Fruit fly (Drosophila melanogaster) whole organism, embryonic: ENCODE results near the gene drm.

ENCODE experiments used
- Antp ChIP-seq: fragments of 200-800 bp; sonication (Bioruptor generic); optimal IDR thresholded peaks from 3 replicates; lab custom pipeline; 2016; ENCODE audit warnings: missing biosample characterization, missing genetic modification characterization
- Atf6 ChIP-seq: fragments of 200-800 bp; sonication (Bioruptor generic); IDR thresholded peaks from 2 replicates; pipeline ENCODE4 v1.3.6; 2022; ENCODE audit warnings: missing biosample characterization, missing genetic modification characterization
- CG11695 ChIP-seq: fragments of 200-800 bp; sonication (Bioruptor generic); IDR thresholded peaks from 3 replicates; pipeline ENCODE4 v1.3.6; 2022; ENCODE audit warnings: missing biosample characterization, missing genetic modification characterization
- CG12942 ChIP-seq: fragments of 200-800 bp; sonication (Bioruptor generic); optimal IDR thresholded peaks from 3 replicates; lab custom pipeline; 2016; ENCODE audit warnings: missing biosample characterization, missing genetic modification characterization
- CG14050 ChIP-seq: fragments of 200-800 bp; sonication (Bioruptor generic); IDR thresholded peaks from 3 replicates; pipeline ENCODE4 v1.3.6; 2022; ENCODE audit warnings: missing biosample characterization, missing genetic modification characterization
- CG14860 ChIP-seq: fragments of 200-800 bp; sonication (Bioruptor generic); IDR thresholded peaks from 3 replicates; pipeline ENCODE4 v1.3.6; 2022; ENCODE audit warnings: missing biosample characterization, missing genetic modification characterization; ENCODE audit not compliant: partially characterized antibody
- CG16815 ChIP-seq: fragments of 200-800 bp; sonication (Bioruptor generic); optimal IDR thresholded peaks from 3 replicates; lab custom pipeline; 2017; ENCODE audit warnings: missing biosample characterization, mild to moderate bottlenecking, missing genetic modification characterization
- CG17361 ChIP-seq: fragments of 200-800 bp; sonication (Bioruptor generic); IDR thresholded peaks from 3 replicates; pipeline ENCODE4 v1.3.6; 2022; ENCODE audit warnings: missing biosample characterization, missing genetic modification characterization
- CG17612 ChIP-seq: fragments of 200-800 bp; sonication (Bioruptor generic); IDR thresholded peaks from 2 replicates; pipeline ENCODE4 v1.3.6; 2022; ENCODE audit warnings: missing biosample characterization, missing genetic modification characterization
- CG17829 ChIP-seq: fragments of 200-800 bp; optimal IDR thresholded peaks from 2 replicates; lab custom pipeline; 2019; ENCODE audit warnings: missing biosample characterization, mild to moderate bottlenecking, missing genetic modification characterization, moderate library complexity
- CG1792 ChIP-seq: fragments of 200-800 bp; sonication (Bioruptor generic); optimal IDR thresholded peaks from 2 replicates; lab custom pipeline; 2016; ENCODE audit warnings: missing biosample characterization, missing genetic modification characterization
- CG32772 ChIP-seq: fragments of 200-800 bp; sonication (Bioruptor generic); IDR thresholded peaks from 2 replicates; pipeline ENCODE4 v1.3.6; 2022; ENCODE audit warnings: missing biosample characterization, missing genetic modification characterization
- CG6683 ChIP-seq: fragments of 200-800 bp; sonication (Bioruptor generic); optimal IDR thresholded peaks from 2 replicates; lab custom pipeline; 2017; ENCODE audit warnings: missing biosample characterization, mild to moderate bottlenecking, missing genetic modification characterization, missing genetic modification reagents
- CG7271 ChIP-seq: fragments of 200-800 bp; sonication (Bioruptor generic); optimal IDR thresholded peaks from 2 replicates; lab custom pipeline; 2018; ENCODE audit warnings: missing biosample characterization, mild to moderate bottlenecking, missing genetic modification characterization, moderate library complexity
- CG7745 ChIP-seq: fragments of 200-800 bp; sonication (Bioruptor generic); optimal IDR thresholded peaks from 2 replicates; lab custom pipeline; 2018; ENCODE audit warnings: missing biosample characterization, mild to moderate bottlenecking, missing genetic modification characterization, moderate library complexity
- Camta ChIP-seq: fragments of 200-800 bp; sonication (Bioruptor generic); optimal IDR thresholded peaks from 2 replicates; lab custom pipeline; 2016; ENCODE audit warnings: missing biosample characterization, missing genetic modification characterization
- CkIIα-i1 ChIP-seq: fragments of 200-800 bp; sonication (Bioruptor generic); IDR thresholded peaks from 2 replicates; pipeline ENCODE4 v1.3.6; 2022; ENCODE audit warnings: missing biosample characterization, missing genetic modification characterization
- D ChIP-seq, 2 experiments: fragments of 200-800 bp in 1 of 2; fragments of >200 bp in 1 of 2; sonication (Bioruptor generic) in 1 of 2; optimal IDR thresholded peaks; 2 replicates in 1 of 2; 3 replicates in 1 of 2; lab custom pipeline; 2017; ENCODE audit warnings: mild to moderate bottlenecking in 1 of 2, missing biosample characterization in 1 of 2, missing genetic modification characterization in 1 of 2, missing genetic modification reagents in 1 of 2
- D19B ChIP-seq: fragments of 200-800 bp; sonication (Bioruptor generic); optimal IDR thresholded peaks from 2 replicates; lab custom pipeline; 2017; ENCODE audit warnings: missing biosample characterization, mild to moderate bottlenecking, missing genetic modification characterization
- Doc2 ChIP-seq: fragments of 200-800 bp; sonication (Bioruptor generic); IDR thresholded peaks from 2 replicates; pipeline ENCODE4 v1.3.6; 2022; ENCODE audit warnings: missing biosample characterization, missing genetic modification characterization
- Drgx ChIP-seq: fragments of 200-800 bp; sonication (Bioruptor generic); IDR thresholded peaks from 2 replicates; pipeline ENCODE4 v1.3.6; 2022; ENCODE audit warnings: missing biosample characterization, missing genetic modification characterization
- Ets97D ChIP-seq: fragments of 200-800 bp; sonication (Bioruptor generic); optimal IDR thresholded peaks from 3 replicates; lab custom pipeline; 2016; ENCODE audit warnings: missing biosample characterization, missing genetic modification characterization
- Hsf ChIP-seq: fragments of 200-800 bp; sonication (Bioruptor generic); optimal IDR thresholded peaks from 3 replicates; lab custom pipeline; 2016; ENCODE audit warnings: missing biosample characterization, missing genetic modification characterization
- Meics ChIP-seq: fragments of 200-800 bp; sonication (Bioruptor generic); optimal IDR thresholded peaks from 2 replicates; lab custom pipeline; 2017; ENCODE audit warnings: missing biosample characterization, mild to moderate bottlenecking, missing genetic modification characterization
- NFAT ChIP-seq: fragments of 200-800 bp; sonication (Bioruptor generic); IDR thresholded peaks from 2 replicates; pipeline ENCODE4 v1.3.6; 2022; ENCODE audit warnings: missing biosample characterization, missing genetic modification characterization
- PHDP ChIP-seq: fragments of 200-800 bp; sonication (Bioruptor generic); optimal IDR thresholded peaks from 3 replicates; lab custom pipeline; 2018; ENCODE audit warnings: missing biosample characterization, mild to moderate bottlenecking, missing genetic modification characterization, moderate library complexity
- Poxn ChIP-seq: fragments of 200-800 bp; sonication (Bioruptor generic); IDR thresholded peaks from 2 replicates; pipeline ENCODE4 v1.3.6; 2022; ENCODE audit warnings: missing biosample characterization, missing genetic modification characterization
- Scr ChIP-seq: fragments of 200-800 bp; sonication (Bioruptor generic); IDR thresholded peaks from 2 replicates; pipeline ENCODE4 v1.3.6; 2022; ENCODE audit warnings: missing biosample characterization, missing genetic modification characterization; ENCODE audit not compliant: partially characterized antibody
- Vsx1 ChIP-seq: fragments of 200-800 bp; sonication (Bioruptor generic); optimal IDR thresholded peaks from 2 replicates; lab custom pipeline; 2017; ENCODE audit warnings: missing biosample characterization, mild to moderate bottlenecking, missing genetic modification characterization, missing genetic modification reagents
- ab ChIP-seq: fragments of 200-800 bp; sonication (Bioruptor generic); optimal IDR thresholded peaks from 2 replicates; lab custom pipeline; 2016; ENCODE audit warnings: missing biosample characterization, missing genetic modification characterization
- ato ChIP-seq: fragments of 200-800 bp; sonication (Bioruptor generic); IDR thresholded peaks from 2 replicates; pipeline ENCODE4 v1.3.6; 2022; ENCODE audit warnings: missing biosample characterization, missing genetic modification characterization; ENCODE audit not compliant: partially characterized antibody
- bcd ChIP-seq: fragments of 200-800 bp; sonication (Bioruptor generic); optimal IDR thresholded peaks from 2 replicates; lab custom pipeline; 2017; ENCODE audit warnings: missing biosample characterization, mild to moderate bottlenecking, missing genetic modification characterization
- chm ChIP-seq: fragments of 200-800 bp; sonication (Bioruptor generic); IDR thresholded peaks from 2 replicates; pipeline ENCODE4 v1.3.6; 2022; ENCODE audit warnings: missing biosample characterization, missing genetic modification characterization
- ci ChIP-seq: fragments of 200-800 bp; sonication (Bioruptor generic); IDR thresholded peaks from 3 replicates; pipeline ENCODE4 v1.3.6; 2022; ENCODE audit warnings: missing biosample characterization, missing genetic modification characterization
- dati ChIP-seq: fragments of 200-800 bp; sonication (Bioruptor generic); IDR thresholded peaks from 2 replicates; pipeline ENCODE4 v1.3.6; 2022; ENCODE audit warnings: missing biosample characterization, missing genetic modification characterization
- dmrt11E ChIP-seq: fragments of 200-800 bp; sonication (Bioruptor generic); optimal IDR thresholded peaks from 3 replicates; lab custom pipeline; 2018; ENCODE audit warnings: missing biosample characterization, mild to moderate bottlenecking, missing genetic modification characterization, moderate library complexity
- dmrt99B ChIP-seq: fragments of 200-800 bp; sonication (Bioruptor generic); optimal IDR thresholded peaks from 2 replicates; lab custom pipeline; 2018; ENCODE audit warnings: missing biosample characterization, mild to moderate bottlenecking, missing genetic modification characterization, moderate library complexity
- grau ChIP-seq: fragments of 200-800 bp; optimal IDR thresholded peaks from 3 replicates; lab custom pipeline; 2019; ENCODE audit warnings: missing biosample characterization, mild to moderate bottlenecking, missing genetic modification characterization, moderate library complexity
- ham ChIP-seq: fragments of 200-800 bp; sonication (Bioruptor generic); IDR thresholded peaks from 2 replicates; pipeline ENCODE4 v1.3.6; 2022; ENCODE audit warnings: missing biosample characterization, missing genetic modification characterization
- her ChIP-seq: fragments of 200-800 bp; sonication (Bioruptor generic); optimal IDR thresholded peaks from 2 replicates; lab custom pipeline; 2016; ENCODE audit warnings: missing biosample characterization, missing genetic modification characterization
- peb ChIP-seq: fragments of 200-800 bp; sonication (Bioruptor generic); IDR thresholded peaks from 2 replicates; pipeline ENCODE4 v1.3.6; 2022; ENCODE audit warnings: missing biosample characterization, missing genetic modification characterization
- rib ChIP-seq: fragments of 200-800 bp; sonication (Bioruptor generic); IDR thresholded peaks from 2 replicates; pipeline ENCODE4 v1.3.6; 2022; ENCODE audit warnings: missing biosample characterization, missing genetic modification characterization
- sim ChIP-seq: fragments of 200-800 bp; sonication (Bioruptor generic); IDR thresholded peaks from 2 replicates; pipeline ENCODE4 v1.3.6; 2022; ENCODE audit warnings: missing biosample characterization, missing genetic modification characterization
- tgo ChIP-seq: fragments of 200-800 bp; sonication (Bioruptor generic); IDR thresholded peaks from 3 replicates; pipeline ENCODE4 v1.3.6; 2022; ENCODE audit warnings: missing biosample characterization, missing genetic modification characterization
- tll ChIP-seq, 2 experiments: fragments of 200-800 bp in 1 of 2; fragments of >200 bp in 1 of 2; sonication (Bioruptor generic) in 1 of 2; optimal IDR thresholded peaks; 2 replicates each; lab custom pipeline; 2017 to 2019; ENCODE audit warnings: missing biosample characterization in 2 of 2, missing genetic modification characterization in 2 of 2, mild to moderate bottlenecking in 1 of 2, moderate library complexity in 1 of 2
- unc-4 ChIP-seq: fragments of 200-800 bp; sonication (Bioruptor generic); IDR thresholded peaks from 2 replicates; pipeline ENCODE4 v1.3.6; 2022; ENCODE audit warnings: missing biosample characterization, missing genetic modification characterization; ENCODE audit not compliant: partially characterized antibody
- usp ChIP-seq: fragments of >200 bp; optimal IDR thresholded peaks from 2 replicates; lab custom pipeline; 2017; ENCODE audit warnings: missing biosample characterization, missing genetic modification characterization
- wor ChIP-seq: fragments of 200-800 bp; sonication (Bioruptor generic); IDR thresholded peaks from 2 replicates; pipeline ENCODE4 v1.3.6; 2022; ENCODE audit warnings: missing biosample characterization, missing genetic modification characterization

The drm gene

DNA sequence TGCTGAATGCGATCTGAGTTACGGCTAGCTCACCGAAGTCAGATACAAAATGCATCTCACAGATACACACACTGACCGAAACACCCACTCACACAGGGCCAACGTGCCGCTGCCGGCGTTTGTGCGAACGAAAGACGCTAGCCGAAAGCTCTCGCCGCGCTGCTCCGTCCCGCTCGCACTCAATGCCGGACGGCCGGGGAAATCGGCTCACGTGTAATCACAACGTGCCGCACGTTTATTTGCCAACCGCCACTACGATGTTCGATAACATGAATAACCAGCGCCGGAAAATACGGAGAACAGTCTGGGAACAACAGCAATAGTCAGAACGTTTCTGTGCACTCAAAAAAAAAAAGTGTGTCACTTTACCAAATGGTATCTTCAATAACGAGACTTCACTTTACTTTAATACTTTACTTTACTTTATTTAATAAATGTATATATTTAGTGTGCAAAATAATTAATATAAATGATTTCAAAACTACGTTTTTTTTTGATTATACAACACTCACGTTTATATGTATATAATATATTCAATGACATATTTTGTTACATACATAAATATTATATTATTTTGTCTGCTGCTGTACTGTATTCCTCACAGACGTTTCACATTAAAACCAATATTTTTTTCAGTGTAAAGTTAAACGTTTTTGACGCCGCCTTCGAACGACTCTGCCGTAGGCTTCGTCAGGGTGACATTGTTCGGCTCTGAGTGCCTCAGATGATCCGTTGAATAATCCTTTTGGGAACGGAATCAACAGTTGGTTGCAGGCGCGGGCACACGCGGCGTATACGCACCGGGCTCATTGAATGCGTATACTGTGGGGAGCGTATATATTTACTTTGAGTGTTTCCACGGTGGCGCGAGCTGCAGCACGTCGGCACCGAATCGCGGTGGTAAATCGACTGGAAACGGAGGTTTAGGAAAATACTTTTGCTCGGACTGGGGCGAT, 31.6 kb upstream of the drm start, which contains the start of gene tim (continued):
- TF ChIP-seq CG7745 (no peak), tgo (GFP tag; lab: Robert Waterston, UW) (no peak; the same call in 2 of the 3 replicates), Hsf (GFP tag; lab: Kevin White, UChicago) (no peak), NFAT (GFP tag; lab: Robert Waterston, UW) (0 out of 2 replicates have a peak, but pooled peaks have one; percentile 16), ab (GFP tag; lab: Kevin White, UChicago) (no peak), CG17361 (peak; percentile 51; the same call in 2 of the 3 replicates), Ets97D (GFP tag; lab: Kevin White, UChicago) (no peak), Vsx1 (GFP tag; lab: Kevin White, UChicago) (no peak), CG11695 (GFP tag; lab: Robert Waterston, UW) (no peak), ato (GFP tag; lab: Robert Waterston, UW) (no peak), grau (tag; lab: Kevin White, UChicago) (peak; percentile 56), CG14860 (GFP tag; lab: Robert Waterston, UW) (0 out of 3 replicates have a peak, but pooled peaks have one; percentile 25), CG14050 (GFP tag; lab: Robert Waterston, UW) (no peak), wor (0 out of 2 replicates have a peak, but pooled peaks have one; percentile 14), bcd (GFP tag; lab: Kevin White, UChicago) (peak; percentile 42), rib (GFP tag; lab: Robert Waterston, UW) (no peak), D19B (GFP tag; lab: Kevin White, UChicago) (no peak), CG32772 (GFP tag; lab: Robert Waterston, UW) (no peak), Camta (GFP tag; lab: Kevin White, UChicago) (no peak), tll (GFP tag; optimal IDR thresholded peaks at IDR 0.05; lab: Kevin White, UChicago) (no peak), Poxn (GFP tag; lab: Robert Waterston, UW) (no peak), dmrt11E (no peak), D (optimal IDR thresholded peaks at IDR 0.05; lab: Kevin White, UChicago) (no peak), D (GFP tag; optimal IDR thresholded peaks at IDR 0.05; lab: Kevin White, UChicago) (peak; percentile 29), CG17829 (tag; lab: Kevin White, UChicago) (no peak), CG6683 (GFP tag; lab: Kevin White, UChicago) (no peak), PHDP (tag; lab: Kevin White, UChicago) (peak; percentile 66), Scr (GFP tag; lab: Robert Waterston, UW) (no peak), chm (no peak), CG17612 (GFP tag; lab: Robert Waterston, UW) (no peak), her (GFP tag; lab: Kevin White, UChicago) (no peak), dmrt99B (tag; lab: Kevin White, UChicago) (no peak), Drgx (GFP tag; lab: Robert Waterston, UW) (peak; percentile 13; the same call in 1 of the 2 replicates), dati (GFP tag; lab: Robert Waterston, UW) (no peak), ci (peak; percentile 67; the same call in 2 of the 3 replicates), CG1792 (GFP tag; lab: Kevin White, UChicago) (no peak), sim (no peak), usp (GFP tag; lab: Kevin White, UChicago) (no peak), peb (GFP tag; lab: Robert Waterston, UW) (no peak), Atf6 (GFP tag; lab: Robert Waterston, UW) (no peak), CG7271 (no peak), CG12942 (GFP tag; lab: Kevin White, UChicago) (peak; percentile 44), Doc2 (no peak), ham (GFP tag; lab: Robert Waterston, UW) (no peak), Antp (GFP tag; lab: Kevin White, UChicago) (no peak), CG16815 (GFP tag; lab: Kevin White, UChicago) (peak; percentile 6), Meics (GFP tag; lab: Kevin White, UChicago) (peak; percentile 44), unc-4 (GFP tag; lab: Robert Waterston, UW) (no peak), CkIIα-i1 (GFP tag; lab: Robert Waterston, UW) (no peak)
